Fruit fly (Drosophila melanogaster): ENCODE measurements around the gene Acp62F.

DNA sequence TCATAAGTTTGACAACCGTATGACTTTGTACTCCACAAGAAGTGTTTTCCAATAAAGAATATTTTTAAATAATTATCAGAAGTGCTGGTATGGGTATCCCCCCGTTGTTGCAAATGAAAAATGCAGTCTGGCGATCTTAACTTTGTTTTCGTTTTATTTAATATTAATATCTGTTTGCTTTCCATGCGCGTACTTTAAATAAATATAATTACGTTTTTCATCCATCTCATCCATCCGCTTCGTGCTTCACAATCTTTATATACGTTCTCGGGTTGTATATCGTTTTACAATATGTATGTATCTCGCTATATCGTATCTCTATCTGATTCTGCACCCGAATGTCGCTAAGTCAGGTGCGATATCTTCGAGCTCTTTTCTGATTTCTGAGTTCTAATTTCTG lies 46.4 kb downstream of the Acp62F start:
- no peak for TF ChIP-seq Lpt (GFP tag; optimal IDR thresholded peaks at IDR 0.05)
- no peak for TF ChIP-seq Eip78C (GFP tag)
- no peak for TF ChIP-seq Sox15 (GFP tag; optimal IDR thresholded peaks at IDR 0.05)
- TF ChIP-seq Eip93F (GFP tag; optimal IDR thresholded peaks at IDR 0.05), result no peak
